Worm (Caenorhabditis elegans) whole organism, L4/young adult: ENCODE data around the gene C04C11.25.

Experiments used
- W03F9.2 ChIP-seq: fragments of 150-350 bp; optimal IDR thresholded peaks from 2 replicates; lab custom pipeline; 2014; ENCODE audit warnings: missing biosample characterization, missing genetic modification characterization
- dao-5 ChIP-seq: sonication (generic microtip); optimal IDR thresholded peaks from 2 replicates; lab custom pipeline; 2016; ENCODE audit warnings: missing genotype, missing genetic modification characterization, moderate library complexity, missing compliant biosample characterization
- him-1 ChIP-seq: sonication (generic microtip); optimal IDR thresholded peaks from 2 replicates; lab custom pipeline; 2016; ENCODE audit warnings: missing genotype, missing genetic modification reagents, missing genetic modification characterization, missing compliant biosample characterization

DNA sequence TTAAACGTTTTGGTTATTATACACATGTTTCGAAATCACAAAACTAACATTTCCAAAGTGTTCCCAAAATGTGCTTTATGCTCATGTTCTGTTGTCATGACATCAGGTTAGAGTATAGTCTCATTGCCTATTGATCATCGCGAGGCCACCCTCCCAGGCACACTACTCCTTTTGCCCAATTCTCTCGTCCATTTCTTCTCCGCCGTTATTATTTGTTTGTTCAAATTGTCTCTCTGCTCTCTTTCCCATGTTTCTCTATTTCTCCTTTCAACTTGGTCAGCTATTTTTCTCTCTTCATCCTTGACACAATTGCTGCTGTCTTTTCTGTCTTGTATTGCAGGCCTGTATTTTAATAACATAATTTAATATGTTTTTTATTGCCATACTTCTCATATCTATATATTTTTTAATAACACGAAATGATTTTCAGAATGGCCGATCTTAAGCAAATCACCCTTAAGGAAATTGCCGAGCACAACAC is 13.7 kb downstream of the C04C11.25 start, which contains the start of gene cytb-5.1:
- TF ChIP-seq him-1 (no peak), dao-5 (tag; lab: Kevin White, UChicago) (no peak), W03F9.2 (tag; lab: Kevin White, UChicago) (no peak)
